Fruit fly (Drosophila melanogaster) whole organism, larva: ENCODE measurements around the gene CG33285.

Experiments used
- noc ChIP-seq: fragments of 200-800 bp; sonication (Bioruptor generic); optimal IDR thresholded peaks from 3 replicates; lab custom pipeline; 2019; ENCODE audit warnings: missing biosample characterization, mild to moderate bottlenecking, missing genetic modification characterization, moderate library complexity

Gene CG33285

dm6 chr3L:21056290-21056689 is 32.5 kb downstream of the CG33285 start:
- no peak for TF ChIP-seq noc

dm6 chr3L:21055839-21056238 is 33.0 kb downstream of the CG33285 start:
- no peak for TF ChIP-seq noc

- no peak for TF ChIP-seq noc
Observed at dm6 chr3L:21054894-21055270, 33.9 kb downstream of the CG33285 start.

DNA sequence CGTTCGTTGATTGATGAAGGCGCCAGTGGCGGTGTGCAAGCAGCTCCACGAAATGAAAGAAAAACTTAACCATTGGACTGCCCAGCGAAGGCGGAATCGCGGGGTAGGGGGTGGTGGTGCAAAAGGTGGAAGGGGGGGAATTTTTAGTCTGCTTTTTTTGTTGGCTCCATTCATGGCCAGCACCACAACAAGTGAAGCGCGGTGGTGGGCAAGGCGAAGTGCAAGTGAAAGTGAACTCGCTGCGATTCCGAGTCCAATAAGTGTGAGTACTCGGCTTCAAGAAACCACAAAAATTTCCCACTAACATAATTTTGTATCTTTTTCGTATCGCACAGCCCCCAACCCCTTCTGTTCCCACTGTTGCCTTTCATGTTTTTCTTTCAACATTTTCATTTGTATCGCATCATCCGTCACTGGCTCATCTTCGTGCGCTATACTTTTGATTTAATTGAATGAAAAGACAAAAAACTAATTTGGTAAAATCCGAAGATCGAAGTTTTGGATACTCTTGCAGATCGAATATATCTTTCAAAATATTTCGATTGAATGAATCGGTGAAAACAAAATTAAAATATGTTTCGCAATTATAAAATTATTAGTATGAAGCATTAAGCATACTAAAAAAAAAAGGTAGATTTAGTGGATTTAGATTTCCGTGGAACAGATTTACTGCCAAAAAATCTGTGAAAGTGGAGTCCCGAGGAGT is 34.4 kb downstream of the CG33285 start:
- TF ChIP-seq noc = no peak

dm6 chr3L:21053763-21054162 is 35.0 kb downstream of the CG33285 start:
- TF ChIP-seq noc = no peak

DNA sequence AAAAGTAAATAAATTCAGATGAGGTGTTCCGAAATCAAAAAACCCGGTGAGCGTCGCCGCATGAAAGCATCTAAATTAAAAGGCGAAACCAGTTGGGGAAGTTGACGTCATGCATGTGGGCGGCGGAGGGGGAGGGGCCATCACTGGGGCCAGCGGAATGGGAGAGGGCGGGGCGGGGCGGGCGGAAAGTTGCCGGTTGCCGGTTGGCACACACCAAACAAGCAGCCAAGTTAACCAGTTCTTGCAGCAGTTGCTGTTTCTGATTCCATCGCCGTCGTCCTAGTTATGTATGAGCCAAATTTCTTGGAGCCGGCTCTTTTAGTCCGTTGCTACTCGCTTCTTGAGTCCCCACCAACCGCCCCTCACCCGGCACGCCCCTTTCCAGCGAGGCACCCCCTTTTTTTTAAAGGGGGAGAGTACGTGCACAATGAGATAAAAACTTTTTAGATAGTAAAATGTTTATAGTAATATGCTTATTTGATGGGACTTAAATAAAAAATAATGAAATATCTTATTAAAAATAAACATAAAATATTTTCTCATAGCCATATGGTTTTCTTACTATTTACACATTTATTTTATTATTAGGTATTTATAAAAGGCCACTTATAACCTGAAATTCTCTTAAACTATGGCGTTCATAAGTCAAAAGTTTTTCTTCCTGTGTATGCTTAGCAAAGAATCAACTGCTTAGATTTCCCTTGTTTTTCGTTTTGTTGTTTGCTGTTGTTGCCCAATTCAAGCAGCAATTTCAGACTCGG is 36.4 kb downstream of the CG33285 start:
- no peak for TF ChIP-seq noc

DNA sequence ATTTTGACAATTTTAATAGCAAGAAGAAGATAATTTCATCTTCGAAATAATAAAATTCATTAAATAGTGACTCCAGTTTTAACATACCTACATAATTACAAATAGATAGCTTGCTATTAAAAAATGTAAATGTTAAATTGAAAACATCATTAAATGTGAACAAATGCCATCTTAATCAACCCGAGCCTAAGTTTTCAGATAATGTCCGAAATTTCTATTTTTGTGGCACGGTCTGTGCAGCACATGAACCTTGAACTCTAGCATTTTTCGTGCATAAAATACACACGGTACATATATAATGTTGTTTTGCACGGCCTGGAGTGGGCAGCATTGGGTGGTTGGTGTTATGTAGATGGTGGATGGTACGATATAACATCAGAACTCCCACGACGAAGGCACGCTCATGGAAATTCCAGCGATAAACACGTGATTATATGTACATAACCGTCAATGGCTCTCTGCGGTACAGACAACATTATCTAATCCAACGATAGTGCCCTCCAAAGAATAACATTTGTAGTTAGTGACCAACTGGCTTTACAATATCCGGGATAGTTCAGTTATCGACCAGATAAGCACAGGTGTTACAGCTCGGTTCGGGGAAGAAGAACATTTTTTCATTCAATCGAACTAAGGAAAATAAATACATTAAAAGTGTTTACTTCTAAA is 38.6 kb downstream of the CG33285 start:
- TF ChIP-seq noc = no peak

- TF ChIP-seq noc = no peak
Observed at dm6 chr3L:21049417-21049914, 39.3 kb downstream of the CG33285 start.

DNA sequence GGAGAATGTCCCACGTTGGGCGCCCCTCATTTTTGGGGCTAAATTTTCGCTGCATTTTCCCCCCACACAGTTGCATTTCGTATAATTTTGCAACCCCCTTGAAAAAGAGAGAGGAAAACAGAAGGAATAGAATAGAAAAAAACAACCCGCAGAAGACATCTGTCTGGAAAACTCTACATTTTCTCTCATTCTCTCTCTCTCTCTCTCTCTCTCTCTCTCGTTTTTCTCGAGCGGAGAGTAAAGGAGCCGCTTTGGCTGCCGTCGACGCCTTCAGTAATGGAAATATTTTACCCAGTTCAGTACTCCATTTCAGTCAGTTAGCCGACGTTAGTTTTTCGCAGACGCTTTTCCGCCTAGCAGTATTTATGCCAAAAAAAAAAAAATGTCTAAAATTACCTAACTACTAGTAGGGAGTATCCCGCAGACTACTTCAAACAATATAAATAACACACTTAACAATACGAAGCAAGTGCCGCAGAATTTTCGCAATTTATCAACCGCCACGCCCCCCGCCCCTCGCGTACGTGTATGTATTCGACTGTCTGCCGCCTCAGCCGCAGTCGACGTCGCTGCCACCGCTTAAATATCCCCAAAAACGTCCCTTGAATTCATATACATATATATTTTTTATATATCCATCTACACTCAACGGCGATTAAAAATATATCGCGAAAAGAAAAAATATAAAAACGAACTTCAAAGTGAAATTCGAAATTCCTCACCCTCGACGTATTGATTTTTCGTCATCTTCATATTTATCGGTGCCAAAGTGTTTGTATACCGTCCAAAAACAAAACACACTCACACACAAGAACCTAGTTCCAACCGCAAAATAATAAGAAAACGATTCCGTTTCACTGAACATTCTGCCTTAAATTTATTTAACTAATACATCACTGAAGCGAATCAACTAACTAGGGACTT is 40.8 kb downstream of the CG33285 start:
- TF ChIP-seq noc = no peak

dm6 chr3L:21047037-21047436 is 41.8 kb downstream of the CG33285 start:
- no peak for TF ChIP-seq noc

- TF ChIP-seq noc = no peak
Observed at dm6 chr3L:21046107-21046708, 42.6 kb downstream of the CG33285 start.

- TF ChIP-seq noc = no peak
Observed at dm6 chr3L:21044721-21045120, 44.1 kb downstream of the CG33285 start.

DNA sequence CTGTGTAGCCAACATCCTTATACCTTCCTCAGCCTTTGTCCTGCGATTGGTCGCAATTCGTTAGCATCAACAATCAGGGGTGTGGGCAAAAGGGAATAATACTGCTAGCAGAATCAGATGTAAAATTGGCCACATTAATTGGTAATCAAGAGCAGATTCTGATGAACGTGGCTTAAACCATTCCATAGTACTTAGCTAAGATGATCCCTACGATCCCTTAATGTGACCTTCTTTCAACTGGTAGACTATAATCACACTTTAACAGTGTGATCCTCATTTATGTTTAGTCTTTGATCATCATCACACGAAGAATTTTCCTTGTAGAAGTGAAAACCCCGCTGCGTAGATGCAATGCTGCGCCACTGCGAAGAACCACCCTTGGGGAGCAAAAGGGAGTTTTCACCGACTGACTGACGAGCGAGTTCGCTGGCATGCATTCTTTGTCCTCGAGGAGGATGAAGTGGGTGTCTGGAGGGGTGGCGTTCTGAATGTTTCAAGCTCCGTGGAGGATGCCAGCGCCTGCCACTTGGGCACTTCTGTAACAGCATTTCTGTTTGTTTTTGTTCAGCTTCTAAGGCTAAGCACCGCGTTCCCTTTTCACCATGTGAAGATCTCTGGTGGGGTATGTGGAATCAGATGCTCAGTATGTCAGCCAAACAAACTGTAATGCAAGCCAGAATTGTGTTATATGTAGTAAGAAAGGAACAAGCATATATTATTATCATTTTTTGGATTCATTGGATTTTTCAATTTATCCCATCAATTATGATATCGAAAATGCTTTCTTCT is 44.7 kb downstream of the CG33285 start:
- TF ChIP-seq noc = no peak

- no peak for TF ChIP-seq noc
Observed at dm6 chr3L:21043435-21043834, 45.4 kb downstream of the CG33285 start.
